Worm (Caenorhabditis elegans) whole organism, midembryonic: ENCODE data around the gene nadk-1.

ENCODE experiments used
- cog-1 ChIP-seq: sonication (generic microtip); optimal IDR thresholded peaks from 2 replicates; lab custom pipeline; 2016; ENCODE audit warnings: missing genetic modification characterization, missing compliant biosample characterization
- flt-1 ChIP-seq: fragments of 200-800 bp; sonication (Bioruptor generic); IDR thresholded peaks from 2 replicates; pipeline ENCODE4 v1.3.6; 2022; ENCODE audit warnings: missing genetic modification characterization, missing compliant biosample characterization
- klf-2 ChIP-seq: fragments of 200-800 bp; sonication (Bioruptor generic); conservative IDR thresholded peaks from 2 replicates; pipeline ENCODE4 v1.3.6; 2022; ENCODE audit warnings: missing genetic modification reagents, missing genetic modification characterization, missing compliant biosample characterization
- med-1 ChIP-seq: sonication (generic microtip); optimal IDR thresholded peaks from 2 replicates; lab custom pipeline; 2017; ENCODE audit warnings: missing genetic modification characterization, mild to moderate bottlenecking, missing compliant biosample characterization, antibody characterized with exemption, missing genetic modification reagents; ENCODE audit not compliant: insufficient read depth
- ref-1 ChIP-seq: fragments of 200-800 bp; sonication (Bioruptor generic); conservative IDR thresholded peaks from 2 replicates; pipeline ENCODE4 v1.3.6; 2022; ENCODE audit warnings: missing genetic modification reagents, missing genetic modification characterization, missing compliant biosample characterization
- ztf-23 ChIP-seq: fragments of 200-800 bp; sonication (Bioruptor generic); IDR thresholded peaks from 2 replicates; pipeline ENCODE4 v1.3.6; 2022; ENCODE audit warnings: missing genetic modification reagents, missing genetic modification characterization, missing compliant biosample characterization
- ztf-29 ChIP-seq: fragments of 200-800 bp; sonication (Bioruptor generic); IDR thresholded peaks from 2 replicates; pipeline ENCODE4 v1.3.6; 2022; ENCODE audit warnings: missing genetic modification reagents, missing genetic modification characterization, missing compliant biosample characterization

DNA sequence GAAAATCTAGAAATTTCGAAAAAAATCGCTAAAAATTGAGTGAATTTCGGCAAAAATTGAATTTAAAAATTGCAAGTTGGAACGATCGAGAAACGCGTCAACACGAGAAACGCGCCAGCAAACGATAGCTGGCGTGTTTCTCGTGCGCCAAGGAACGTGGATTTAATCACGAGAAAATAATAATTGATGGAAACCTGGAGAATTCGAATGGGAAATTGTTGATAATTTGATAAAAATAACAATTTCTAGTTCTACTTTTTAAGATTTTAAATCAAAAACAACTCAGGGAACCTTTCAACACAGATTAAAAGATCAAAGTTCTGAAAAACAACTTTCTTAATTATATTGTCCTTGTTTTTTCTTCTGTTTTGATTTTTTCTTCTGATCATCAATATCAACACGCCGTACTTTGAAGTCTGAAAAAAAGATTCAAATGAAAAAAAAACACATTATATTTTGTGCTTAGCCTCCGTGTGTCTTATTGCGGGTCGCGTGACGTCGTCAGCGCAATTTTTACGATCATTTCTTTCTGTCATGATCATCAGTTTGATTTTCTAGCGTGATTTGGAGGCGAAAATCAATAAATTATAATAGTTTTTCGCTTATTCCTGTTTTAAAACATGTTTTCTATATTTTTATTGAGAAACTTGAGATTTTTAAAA is 39.3 kb downstream of the nadk-1 start, which contains the start of gene npp-20:
- TF ChIP-seq med-1 (GFP tag; lab: Kevin White, UChicago) (no peak), flt-1 (GFP tag; lab: Robert Waterston, UW) (no peak), cog-1 (no peak), klf-2 (no peak), ztf-29 (GFP tag; lab: Robert Waterston, UW) (no peak), ref-1 (GFP tag; lab: Robert Waterston, UW) (no peak), ztf-23 (no peak)
